Fruit fly (Drosophila melanogaster) whole organism, embryonic: Measurements from ENCODE around the gene CG15044.
A peak's percentile ranks its signal among the peaks of the same experiment; 100 is the strongest.

Experiments used
- Aef1 ChIP-seq: fragments of 200-800 bp; sonication (Bioruptor generic); IDR thresholded peaks from 3 replicates; pipeline ENCODE4 v1.3.6; 2022; ENCODE audit warnings: missing biosample characterization, missing genetic modification characterization
- Atf-2 ChIP-seq: fragments of 200-800 bp; sonication (Bioruptor generic); optimal IDR thresholded peaks from 2 replicates; lab custom pipeline; 2016; ENCODE audit warnings: missing biosample characterization, missing genetic modification characterization
- B-H1 ChIP-seq: fragments of 200-800 bp; sonication (Bioruptor generic); IDR thresholded peaks from 3 replicates; pipeline ENCODE4 v1.3.6; 2022; ENCODE audit warnings: missing biosample characterization, missing genetic modification characterization
- Bdp1 ChIP-seq: fragments of 200-800 bp; sonication (Bioruptor generic); optimal IDR thresholded peaks from 3 replicates; lab custom pipeline; 2016; ENCODE audit warnings: missing biosample characterization, missing genetic modification characterization
- CG10654 ChIP-seq: fragments of 200-800 bp; sonication (Bioruptor generic); optimal IDR thresholded peaks from 2 replicates; lab custom pipeline; 2016; ENCODE audit warnings: missing biosample characterization, missing genetic modification characterization
- CG12391 ChIP-seq: fragments of 200-800 bp; sonication (Bioruptor generic); optimal IDR thresholded peaks from 3 replicates; lab custom pipeline; 2018; ENCODE audit warnings: missing biosample characterization, mild to moderate bottlenecking, missing genetic modification characterization, moderate library complexity
- CG13123 ChIP-seq: fragments of 200-800 bp; sonication (Bioruptor generic); optimal IDR thresholded peaks from 2 replicates; lab custom pipeline; 2016; ENCODE audit warnings: missing biosample characterization, missing genetic modification characterization
- CG13424 ChIP-seq: fragments of 200-800 bp; sonication (Bioruptor generic); optimal IDR thresholded peaks from 2 replicates; lab custom pipeline; 2019; ENCODE audit warnings: missing biosample characterization, mild to moderate bottlenecking, missing genetic modification characterization, moderate library complexity
- CG17328 ChIP-seq: fragments of 200-800 bp; sonication (Bioruptor generic); IDR thresholded peaks from 2 replicates; pipeline ENCODE4 v1.3.6; 2022; ENCODE audit warnings: missing biosample characterization, missing genetic modification characterization
- CG2116 ChIP-seq: fragments of 200-800 bp; sonication (Bioruptor generic); optimal IDR thresholded peaks from 3 replicates; lab custom pipeline; 2018; ENCODE audit warnings: missing biosample characterization, mild to moderate bottlenecking, missing genetic modification characterization
- CG2199 ChIP-seq: fragments of 200-800 bp; sonication (Bioruptor generic); IDR thresholded peaks from 3 replicates; pipeline ENCODE4 v1.3.6; 2022; ENCODE audit warnings: missing biosample characterization, missing genetic modification characterization
- CG2712 ChIP-seq: fragments of 200-800 bp; optimal IDR thresholded peaks from 3 replicates; lab custom pipeline; 2019; ENCODE audit warnings: missing biosample characterization, mild to moderate bottlenecking, missing genetic modification characterization, moderate library complexity
- CG30403 ChIP-seq: fragments of 200-800 bp; sonication (Bioruptor generic); optimal IDR thresholded peaks from 3 replicates; lab custom pipeline; 2016; ENCODE audit warnings: missing biosample characterization, missing genetic modification characterization
- CG31224 ChIP-seq: fragments of 200-800 bp; sonication (Bioruptor generic); IDR thresholded peaks from 2 replicates; pipeline ENCODE4 v1.3.6; 2022; ENCODE audit warnings: missing biosample characterization, missing genetic modification characterization
- CG31441 ChIP-seq: fragments of 200-800 bp; sonication (Bioruptor generic); IDR thresholded peaks from 2 replicates; pipeline ENCODE4 v1.3.6; 2022; ENCODE audit warnings: missing biosample characterization, missing genetic modification characterization
- CG32532 ChIP-seq: fragments of 200-800 bp; sonication (Bioruptor generic); IDR thresholded peaks from 2 replicates; pipeline ENCODE4 v1.3.6; 2022; ENCODE audit warnings: missing biosample characterization, missing genetic modification characterization
- CG32772 ChIP-seq: fragments of 200-800 bp; sonication (Bioruptor generic); IDR thresholded peaks from 2 replicates; pipeline ENCODE4 v1.3.6; 2022; ENCODE audit warnings: missing biosample characterization, missing genetic modification characterization
- CG3407 ChIP-seq: fragments of 200-800 bp; sonication (Bioruptor generic); optimal IDR thresholded peaks from 2 replicates; lab custom pipeline; 2018; ENCODE audit warnings: missing biosample characterization, mild to moderate bottlenecking, missing genetic modification characterization
- CG3726 ChIP-seq: fragments of 200-800 bp; sonication (Bioruptor generic); IDR thresholded peaks from 3 replicates; pipeline ENCODE4, ENCODE4 v1.3.6; 2022; ENCODE audit warnings: missing biosample characterization, missing genetic modification characterization
- CG4360 ChIP-seq: fragments of 200-800 bp; sonication (Bioruptor generic); IDR thresholded peaks from 2 replicates; pipeline ENCODE4 v1.3.6; 2022; ENCODE audit warnings: missing biosample characterization, missing genetic modification characterization
- CG4707 ChIP-seq: fragments of 200-800 bp; sonication (Bioruptor generic); optimal IDR thresholded peaks from 2 replicates; lab custom pipeline; 2018; ENCODE audit warnings: missing biosample characterization, mild to moderate bottlenecking, missing genetic modification characterization, moderate library complexity
- CG6689 ChIP-seq: fragments of 200-800 bp; sonication (Bioruptor generic); IDR thresholded peaks from 2 replicates; pipeline ENCODE4 v1.3.6; 2022; ENCODE audit warnings: missing biosample characterization, missing genetic modification characterization
- CG7372 ChIP-seq: fragments of 200-800 bp; sonication (Bioruptor generic); IDR thresholded peaks from 2 replicates; pipeline ENCODE4 v1.3.6; 2022; ENCODE audit warnings: missing biosample characterization, missing genetic modification characterization
- CG7786 ChIP-seq: fragments of 200-800 bp; sonication (Bioruptor generic); optimal IDR thresholded peaks from 2 replicates; lab custom pipeline; 2016; ENCODE audit warnings: missing biosample characterization, missing genetic modification characterization
- CG8359 ChIP-seq: fragments of 200-800 bp; sonication (Bioruptor generic); optimal IDR thresholded peaks from 2 replicates; lab custom pipeline; 2017; ENCODE audit warnings: missing biosample characterization, mild to moderate bottlenecking, missing genetic modification characterization, borderline replicate concordance
- CG8388 ChIP-seq: fragments of 200-800 bp; sonication (Bioruptor generic); optimal IDR thresholded peaks from 2 replicates; lab custom pipeline; 2019; ENCODE audit warnings: missing biosample characterization, mild to moderate bottlenecking, missing genetic modification characterization, moderate library complexity
- Chrac-16 ChIP-seq: fragments of 200-800 bp; sonication (Bioruptor generic); optimal IDR thresholded peaks from 3 replicates; lab custom pipeline; 2016; ENCODE audit warnings: missing biosample characterization, missing genetic modification characterization
- Dad ChIP-seq: fragments of 200-800 bp; sonication (Bioruptor generic); optimal IDR thresholded peaks from 3 replicates; lab custom pipeline; 2016; ENCODE audit warnings: missing biosample characterization, missing genetic modification characterization
- Dp ChIP-seq: fragments of 200-800 bp; sonication (Bioruptor generic); optimal IDR thresholded peaks from 2 replicates; lab custom pipeline; 2018; ENCODE audit warnings: missing biosample characterization, mild to moderate bottlenecking, missing genetic modification characterization, moderate library complexity
- Fer3 ChIP-seq: fragments of 200-800 bp; sonication (Bioruptor generic); optimal IDR thresholded peaks from 2 replicates; lab custom pipeline; 2018; ENCODE audit warnings: missing biosample characterization, mild to moderate bottlenecking, missing genetic modification characterization, moderate library complexity
- GATAe ChIP-seq: fragments of 200-800 bp; sonication (Bioruptor generic); conservative IDR thresholded peaks from 2 replicates; pipeline ENCODE4 v1.3.6; 2022; ENCODE audit warnings: missing biosample characterization, missing genetic modification characterization
- HLH4C ChIP-seq: fragments of 200-800 bp; sonication (Bioruptor generic); IDR thresholded peaks from 3 replicates; pipeline ENCODE4 v1.3.6; 2022; ENCODE audit warnings: missing biosample characterization, missing genetic modification characterization; ENCODE audit not compliant: partially characterized antibody
- Med ChIP-seq: fragments of 200-800 bp; sonication (Bioruptor generic); peaks from one replicate; lab custom pipeline; 2016; ENCODE audit warnings: missing biosample characterization, missing genetic modification characterization, mild to moderate bottlenecking, inconsistent platforms, moderate library complexity
- Nf-YA ChIP-seq: fragments of 200-800 bp; sonication (Bioruptor generic); IDR thresholded peaks from 2 replicates; pipeline ENCODE4 v1.3.6; 2022; ENCODE audit warnings: missing biosample characterization, missing genetic modification characterization
- NfI ChIP-seq: fragments of 200-800 bp; sonication (Bioruptor generic); optimal IDR thresholded peaks from 3 replicates; lab custom pipeline; 2018; ENCODE audit warnings: missing biosample characterization, mild to moderate bottlenecking, missing genetic modification characterization, moderate library complexity
- Rfx ChIP-seq: fragments of 200-800 bp; sonication (Bioruptor generic); IDR thresholded peaks from 2 replicates; pipeline ENCODE4 v1.3.6; 2022; ENCODE audit warnings: missing biosample characterization, missing genetic modification characterization
- bcd ChIP-seq: fragments of 200-800 bp; sonication (Bioruptor generic); optimal IDR thresholded peaks from 2 replicates; lab custom pipeline; 2017; ENCODE audit warnings: missing biosample characterization, mild to moderate bottlenecking, missing genetic modification characterization
- chif ChIP-seq, 2 experiments: fragments of 200-800 bp; sonication (Bioruptor generic); optimal IDR thresholded peaks; 3 replicates each; lab custom pipeline; 2016; ENCODE audit warnings: missing biosample characterization in 2 of 2, missing genetic modification characterization in 2 of 2
- dm ChIP-seq: fragments of 200-800 bp; sonication (Bioruptor generic); optimal IDR thresholded peaks from 3 replicates; lab custom pipeline; 2016; ENCODE audit warnings: missing biosample characterization, missing genetic modification characterization
- dmrt99B ChIP-seq: fragments of 200-800 bp; sonication (Bioruptor generic); optimal IDR thresholded peaks from 2 replicates; lab custom pipeline; 2018; ENCODE audit warnings: missing biosample characterization, mild to moderate bottlenecking, missing genetic modification characterization, moderate library complexity
- ewg ChIP-seq: fragments of 200-800 bp; sonication (Bioruptor generic); optimal IDR thresholded peaks from 3 replicates; lab custom pipeline; 2017; ENCODE audit warnings: mild to moderate bottlenecking, missing biosample characterization, missing genetic modification reagents, missing genetic modification characterization
- fd96Cb ChIP-seq: fragments of 200-800 bp; sonication (Bioruptor generic); optimal IDR thresholded peaks from 2 replicates; lab custom pipeline; 2018; ENCODE audit warnings: missing biosample characterization, mild to moderate bottlenecking, missing genetic modification characterization, moderate library complexity
- kah ChIP-seq: fragments of 200-800 bp; sonication (Bioruptor generic); optimal IDR thresholded peaks from 2 replicates; lab custom pipeline; 2018; ENCODE audit warnings: missing biosample characterization, mild to moderate bottlenecking, missing genetic modification characterization
- lov ChIP-seq, 2 experiments: fragments of 200-800 bp in 1 of 2; fragments of >200 bp in 1 of 2; sonication (Bioruptor generic) in 1 of 2; IDR thresholded peaks in 1 of 2; optimal IDR thresholded peaks in 1 of 2; 2 replicates in 1 of 2; 3 replicates in 1 of 2; pipeline versions ENCODE4 v1.3.6 to Lab custom; 2017 to 2022; ENCODE audit warnings: missing biosample characterization in 1 of 2, missing genetic modification characterization in 1 of 2
- mirr ChIP-seq: fragments of 200-800 bp; sonication (Bioruptor generic); optimal IDR thresholded peaks from 3 replicates; lab custom pipeline; 2018; ENCODE audit warnings: missing biosample characterization, mild to moderate bottlenecking, missing genetic modification characterization
- nmo ChIP-seq: fragments of 200-800 bp; sonication (Bioruptor generic); optimal IDR thresholded peaks from 2 replicates; lab custom pipeline; 2018; ENCODE audit warnings: missing biosample characterization, mild to moderate bottlenecking, missing genetic modification characterization, moderate library complexity
- otp ChIP-seq: fragments of 200-800 bp; sonication (Bioruptor generic); IDR thresholded peaks from 3 replicates; pipeline ENCODE4, ENCODE4 v1.3.6; 2022; ENCODE audit warnings: missing biosample characterization, missing genetic modification characterization
- sens-2 ChIP-seq: fragments of 200-800 bp; sonication (Bioruptor generic); IDR thresholded peaks from 2 replicates; pipeline ENCODE4 v1.3.6; 2022; ENCODE audit warnings: missing biosample characterization, missing genetic modification characterization
- sqz ChIP-seq: fragments of 200-800 bp; sonication (Bioruptor generic); optimal IDR thresholded peaks from 3 replicates; lab custom pipeline; 2018; ENCODE audit warnings: missing biosample characterization, mild to moderate bottlenecking, missing genetic modification characterization
- tio ChIP-seq: fragments of 200-800 bp; sonication (Bioruptor generic); optimal IDR thresholded peaks from 2 replicates; lab custom pipeline; 2017; ENCODE audit warnings: missing biosample characterization, missing genetic modification characterization, inconsistent platforms

CG15044 gene

dm6 chrX:18517415-18517814 lies 25.6 kb upstream of the CG15044 start (continued):
- peak; percentile 100 for TF ChIP-seq CG4360 (GFP tag; lab: Robert Waterston, UW)
- no peak for TF ChIP-seq GATAe (GFP tag; lab: Robert Waterston, UW)
- TF ChIP-seq CG3407: peak; percentile 12
- peak; percentile 47 for TF ChIP-seq nmo (GFP tag; lab: Kevin White, UChicago)
- peak; percentile 19; the same call in 1 of the 3 replicates for TF ChIP-seq HLH4C (GFP tag; lab: Robert Waterston, UW)
- no peak for TF ChIP-seq fd96Cb (tag; lab: Kevin White, UChicago)
- peak; percentile 81 for TF ChIP-seq sqz (GFP tag; lab: Kevin White, UChicago)
- TF ChIP-seq Chrac-16 (GFP tag; lab: Kevin White, UChicago): peak; percentile 41
- TF ChIP-seq dm (GFP tag; lab: Kevin White, UChicago): peak; percentile 19
- TF ChIP-seq CG8359 (GFP tag; lab: Kevin White, UChicago): no peak
- peak; percentile 62 for TF ChIP-seq Aef1 (GFP tag; lab: Robert Waterston, UW)
- TF ChIP-seq CG10654: no peak
- TF ChIP-seq Rfx (GFP tag; lab: Robert Waterston, UW): peak; percentile 53
- peak; percentile 12 for TF ChIP-seq Bdp1
- peak in 1 of 2 experiments; percentile 59 for TF ChIP-seq chif (GFP tag; optimal IDR thresholded peaks at IDR 0.05; lab: Kevin White, UChicago)
- TF ChIP-seq CG8388: peak; percentile 6
- TF ChIP-seq CG2712: peak; percentile 51
- peak; percentile 83; the same call in 2 of the 3 replicates for TF ChIP-seq CG2199 (GFP tag; lab: Robert Waterston, UW)
- TF ChIP-seq tio (GFP tag; lab: Kevin White, UChicago): peak; percentile 8
- TF ChIP-seq CG13424: no peak
- TF ChIP-seq Dp (GFP tag; lab: Kevin White, UChicago): no peak
- TF ChIP-seq mirr (GFP tag; lab: Kevin White, UChicago): no peak
- TF ChIP-seq Dad (GFP tag; lab: Kevin White, UChicago): no peak
- TF ChIP-seq Fer3: peak; percentile 1
- 0 out of 2 replicates have a peak, but pooled peaks have one; percentile 36 for TF ChIP-seq sens-2 (GFP tag; lab: Robert Waterston, UW)
- no peak for TF ChIP-seq kah (GFP tag; lab: Kevin White, UChicago)
- TF ChIP-seq CG31441 (GFP tag; lab: Robert Waterston, UW): peak; percentile 32; the same call in 1 of the 2 replicates
- TF ChIP-seq lov (optimal IDR thresholded peaks at IDR 0.05; lab: Kevin White, UChicago): no peak
- 0 out of 3 replicates have a peak, but pooled peaks have one; percentile 65 for TF ChIP-seq lov (GFP tag; IDR thresholded peaks at IDR 0.05; lab: Robert Waterston, UW)
- TF ChIP-seq ewg (GFP tag; lab: Kevin White, UChicago): peak; percentile 32
- peak; percentile 18; the same call in 1 of the 2 replicates for TF ChIP-seq CG32532 (GFP tag; lab: Robert Waterston, UW)
- TF ChIP-seq CG3726: 0 out of 3 replicates have a peak, but pooled peaks have one; percentile 38
- TF ChIP-seq CG32772 (GFP tag; lab: Robert Waterston, UW): peak; percentile 90
- TF ChIP-seq CG4707 (GFP tag; lab: Kevin White, UChicago): peak; percentile 5
- no peak for TF ChIP-seq CG7372 (GFP tag; lab: Robert Waterston, UW)
- TF ChIP-seq CG30403: peak; percentile 26
- TF ChIP-seq CG13123 (GFP tag; lab: Kevin White, UChicago): no peak
- no peak for TF ChIP-seq CG31224
- peak; percentile 38; the same call in 1 of the 2 replicates for TF ChIP-seq Nf-YA (GFP tag; lab: Robert Waterston, UW)
- peak; percentile 34; the same call in 1 of the 2 replicates for TF ChIP-seq CG6689 (GFP tag; lab: Robert Waterston, UW)
- TF ChIP-seq CG7786 (GFP tag; lab: Kevin White, UChicago): no peak
- TF ChIP-seq Med (GFP tag; lab: Kevin White, UChicago): peak; percentile 87
- no peak for TF ChIP-seq B-H1
- TF ChIP-seq bcd (GFP tag; lab: Kevin White, UChicago): peak; percentile 12
- TF ChIP-seq Atf-2 (GFP tag; lab: Kevin White, UChicago): peak; percentile 38
- peak; percentile 70; the same call in 1 of the 3 replicates for TF ChIP-seq otp
- peak; percentile 11 for TF ChIP-seq CG2116
- peak; percentile 37 for TF ChIP-seq dmrt99B (tag; lab: Kevin White, UChicago)
- TF ChIP-seq CG12391 (tag; lab: Kevin White, UChicago): peak; percentile 10
- TF ChIP-seq CG17328 (GFP tag; lab: Robert Waterston, UW): peak; percentile 52; the same call in 1 of the 2 replicates
- TF ChIP-seq NfI: peak; percentile 49
